Worm (Caenorhabditis elegans): ENCODE measurements around the gene F10D2.10.
A peak's percentile ranks its signal among the peaks of the same experiment; 100 is the strongest.

Gene F10D2.10

DNA sequence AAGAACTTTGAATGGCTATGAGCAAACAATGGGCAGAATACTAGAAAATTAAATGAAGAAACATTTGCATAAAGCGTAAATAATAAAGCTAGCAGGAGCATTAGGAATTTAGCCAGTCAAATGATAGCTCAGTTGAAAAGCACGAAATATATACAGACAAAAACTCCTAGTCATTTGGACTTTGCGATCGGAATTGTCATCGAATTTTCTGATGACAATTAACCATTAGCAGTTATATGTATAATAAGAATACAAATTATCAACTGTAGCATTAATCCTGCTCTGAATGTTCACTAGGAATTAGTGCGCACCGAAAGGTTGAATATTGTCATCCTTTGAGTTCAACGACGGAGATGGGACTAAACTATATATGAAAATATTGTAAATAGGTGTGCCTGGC is 8.6 kb downstream of the F10D2.10 start, which contains the start of gene ugt-38:
ugt-38 (minus strand) TSS at position 101 of the 400 bp plus-strand sequence.
- no peak for TF ChIP-seq isw-1 (GFP tag; IDR thresholded peaks at IDR 0.05)
- TF ChIP-seq zip-4 (GFP tag; optimal IDR thresholded peaks at IDR 0.05): no peak
- no peak for TF ChIP-seq grh-1 (GFP tag; IDR thresholded peaks at IDR 0.05)
- no peak for TF ChIP-seq sptf-1 (tag; optimal IDR thresholded peaks at IDR 0.05)
- no peak for TF ChIP-seq jun-1 (tag; optimal IDR thresholded peaks at IDR 0.05)
- no peak for TF ChIP-seq efl-3 (GFP tag; optimal IDR thresholded peaks at IDR 0.05)
- TF ChIP-seq sup-37 (GFP tag; optimal IDR thresholded peaks at IDR 0.05): no peak
- no peak for TF ChIP-seq ztf-4 (tag; optimal IDR thresholded peaks at IDR 0.05)
- TF ChIP-seq nhr-11 (tag; optimal IDR thresholded peaks at IDR 0.05): no peak
- TF ChIP-seq irx-1 (tag; optimal IDR thresholded peaks at IDR 0.05): no peak
- no peak for TF ChIP-seq fkh-10 (GFP tag; optimal IDR thresholded peaks at IDR 0.05)
- TF ChIP-seq mab-9 (GFP tag; IDR thresholded peaks at IDR 0.05): no peak
- TF ChIP-seq mep-1 (tag; optimal IDR thresholded peaks at IDR 0.05): no peak
- no peak for TF ChIP-seq fos-1 (tag; optimal IDR thresholded peaks at IDR 0.05)
- no peak for TF ChIP-seq ama-1 (optimal IDR thresholded peaks at IDR 0.05)
- no peak for TF ChIP-seq pqm-1 (tag; optimal IDR thresholded peaks at IDR 0.05)
- no peak for TF ChIP-seq fkh-4 (tag; optimal IDR thresholded peaks at IDR 0.05; ENCODE audit: borderline replicate concordance)
- TF ChIP-seq zag-1 (tag; optimal IDR thresholded peaks at IDR 0.05): no peak

DNA sequence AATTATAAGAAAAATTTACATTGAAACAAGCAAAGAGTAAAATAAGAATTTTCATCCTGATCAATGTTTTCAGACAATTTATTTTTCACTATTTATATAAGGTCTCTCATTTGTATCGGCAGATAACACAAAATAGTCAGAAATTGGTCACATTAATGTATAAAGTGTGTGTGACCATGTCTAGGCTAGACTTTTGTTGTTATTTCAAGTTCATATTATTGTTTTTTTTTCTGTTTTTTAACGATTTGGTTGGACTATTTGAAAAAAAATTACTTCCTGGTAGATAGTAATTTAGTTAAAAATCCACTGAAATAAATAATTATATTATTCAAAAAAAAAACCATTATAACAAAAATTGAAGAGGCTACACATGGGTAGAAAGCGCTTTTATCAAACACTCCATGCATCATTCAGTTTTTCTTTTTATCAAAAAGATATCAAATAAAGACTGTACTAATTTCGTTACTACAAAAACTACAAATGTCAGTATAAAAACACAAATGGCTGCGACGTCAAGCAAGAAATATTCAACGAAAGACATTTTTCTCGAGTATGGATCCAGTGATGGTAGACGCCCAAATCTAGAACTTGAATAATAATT is 10.6 kb downstream of the F10D2.10 start, which contains the start of gene ugt-37:
ugt-37 (minus strand) TSS at position 69 of the 601 bp plus-strand sequence.
- TF ChIP-seq egl-27 (tag; optimal IDR thresholded peaks at IDR 0.05): no peak
- no peak for TF ChIP-seq efl-1 (optimal IDR thresholded peaks at IDR 0.05)
- TF ChIP-seq efl-1 (GFP tag; optimal IDR thresholded peaks at IDR 0.05 in 1 of 2): peak in 1 of 2 experiments; percentile 22
- peak; percentile 14 for TF ChIP-seq elt-2 (tag; optimal IDR thresholded peaks at IDR 0.05)

DNA sequence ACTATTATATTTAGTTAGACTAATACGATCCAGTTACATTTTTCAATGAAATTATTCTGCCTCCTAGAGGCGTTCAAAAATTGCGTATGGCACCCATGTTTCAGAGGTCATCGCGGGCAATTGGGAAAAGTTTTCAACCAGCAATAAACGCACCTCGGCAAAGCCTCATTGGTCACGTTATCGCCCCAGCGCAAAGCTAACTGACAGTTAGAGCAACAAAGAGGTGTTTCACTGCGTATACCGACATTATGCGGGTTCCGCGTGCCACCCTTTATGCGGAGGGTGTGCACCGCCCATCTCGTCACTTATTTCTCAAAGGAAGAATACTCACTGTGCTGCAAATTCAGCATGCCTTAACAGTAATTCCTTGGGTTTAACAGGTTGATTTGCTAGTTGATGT is 13.3 kb downstream of the F10D2.10 start:
- TF ChIP-seq snpc-4 (tag; optimal IDR thresholded peaks at IDR 0.05): peak; percentile 83
- no peak for TF ChIP-seq egl-27 (tag; optimal IDR thresholded peaks at IDR 0.05)
- TF ChIP-seq skn-1 (tag; optimal IDR thresholded peaks at IDR 0.05): no peak
- TF ChIP-seq Y116A8C.19 (tag; optimal IDR thresholded peaks at IDR 0.05; ENCODE audit: borderline replicate concordance): no peak
- no peak for TF ChIP-seq nhr-11 (tag; optimal IDR thresholded peaks at IDR 0.05)
- no peak for TF ChIP-seq rnt-1 (tag; optimal IDR thresholded peaks at IDR 0.05)
- TF ChIP-seq elt-2 (tag; optimal IDR thresholded peaks at IDR 0.05): peak; percentile 24
- no peak for TF ChIP-seq C16A3.4 (tag; optimal IDR thresholded peaks at IDR 0.05)
- no peak for TF ChIP-seq fkh-4 (tag; optimal IDR thresholded peaks at IDR 0.05; ENCODE audit: borderline replicate concordance)
- 0 out of 2 replicates have a peak, but pooled peaks have one; percentile 8 for TF ChIP-seq grh-1 (GFP tag; IDR thresholded peaks at IDR 0.05)
- TF ChIP-seq nhr-20 (tag; optimal IDR thresholded peaks at IDR 0.05): no peak
- TF ChIP-seq nhr-76 (tag; optimal IDR thresholded peaks at IDR 0.05): no peak
- TF ChIP-seq hlh-17 (GFP tag; optimal IDR thresholded peaks at IDR 0.05; ENCODE audit: borderline replicate concordance): no peak
- no peak for TF ChIP-seq zag-1 (tag; optimal IDR thresholded peaks at IDR 0.05)
- no peak for TF ChIP-seq mef-2 (tag; optimal IDR thresholded peaks at IDR 0.05)
- no peak for TF ChIP-seq ets-5 (GFP tag; IDR thresholded peaks at IDR 0.05)
- no peak for TF ChIP-seq mdl-1 (tag; optimal IDR thresholded peaks at IDR 0.05)
- no peak for TF ChIP-seq elt-3 (tag; optimal IDR thresholded peaks at IDR 0.05)
- TF ChIP-seq unc-30 (tag; optimal IDR thresholded peaks at IDR 0.05): no peak
- TF ChIP-seq fkh-10 (GFP tag; optimal IDR thresholded peaks at IDR 0.05): no peak
- no peak for TF ChIP-seq vab-15 (tag; optimal IDR thresholded peaks at IDR 0.05)
- no peak for TF ChIP-seq ztf-11 (tag; optimal IDR thresholded peaks at IDR 0.05)
- no peak for TF ChIP-seq C34B4.2 (tag; optimal IDR thresholded peaks at IDR 0.05)

DNA sequence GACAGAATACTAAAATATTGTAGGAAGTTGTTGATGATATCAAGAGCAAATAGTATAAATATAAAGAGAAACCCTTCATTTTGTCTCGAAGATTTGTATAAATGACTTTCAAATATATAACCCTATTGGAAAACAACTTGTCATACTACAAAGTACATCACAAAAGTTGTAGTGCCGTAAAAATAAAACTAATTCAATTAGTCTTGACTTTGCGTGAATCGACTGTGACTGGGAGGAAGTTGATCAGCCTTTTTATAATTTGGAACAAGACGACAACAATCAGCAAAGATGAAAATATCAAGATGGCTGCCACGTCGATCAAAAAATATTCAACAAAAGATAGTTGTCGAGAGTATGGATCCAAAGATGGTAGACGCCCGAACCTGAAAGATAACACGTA is 14.1 kb downstream of the F10D2.10 start, which contains the start of gene ugt-40:
ugt-40 (minus strand) TSS at position 101 of the 400 bp plus-strand sequence.
- TF ChIP-seq nhr-237 (tag; optimal IDR thresholded peaks at IDR 0.05) (no peak), mdl-1 (tag; optimal IDR thresholded peaks at IDR 0.05) (no peak), nhr-85 (tag) (no peak), zip-4 (GFP tag; optimal IDR thresholded peaks at IDR 0.05) (no peak), ceh-88 (GFP tag; IDR thresholded peaks at IDR 0.05) (no peak), sox-4 (tag; optimal IDR thresholded peaks at IDR 0.05) (no peak), F16B12.6 (tag; optimal IDR thresholded peaks at IDR 0.05) (no peak), nhr-19 (GFP tag; conservative IDR thresholded peaks at IDR 0.05) (no peak), C16A3.4 (tag; optimal IDR thresholded peaks at IDR 0.05) (no peak), lin-35 (GFP tag; optimal IDR thresholded peaks at IDR 0.05) (no peak), ets-5 (GFP tag; IDR thresholded peaks at IDR 0.05) (no peak), swsn-7 (tag; optimal IDR thresholded peaks at IDR 0.05) (no peak), zag-1 (tag; optimal IDR thresholded peaks at IDR 0.05) (no peak), aha-1 (tag; optimal IDR thresholded peaks at IDR 0.05) (no peak), snpc-4 (tag; optimal IDR thresholded peaks at IDR 0.05) (no peak), C34B4.2 (tag; optimal IDR thresholded peaks at IDR 0.05) (no peak), ztf-11 (tag; optimal IDR thresholded peaks at IDR 0.05) (no peak), alr-1 (tag; optimal IDR thresholded peaks at IDR 0.05; ENCODE audit: borderline replicate concordance) (no peak)

All from whole organism, L1 larva.